Fruit fly (Drosophila melanogaster) whole organism, pupa: Measurements from ENCODE around the gene CG43401.
A peak's percentile ranks its signal among the peaks of the same experiment; 100 is the strongest.

Experiments
- CG10348 ChIP-seq: fragments of 200-800 bp; sonication (Bioruptor generic); IDR thresholded peaks from 2 replicates; pipeline ENCODE4 v1.3.6; 2022; ENCODE audit warnings: missing biosample characterization, missing genetic modification characterization
- CG12605 ChIP-seq: fragments of 200-800 bp; sonication (Bioruptor generic); IDR thresholded peaks from 2 replicates; pipeline ENCODE4 v1.3.6; 2022; ENCODE audit warnings: missing biosample characterization, missing genetic modification characterization
- CG13204 ChIP-seq: fragments of 200-800 bp; sonication (Bioruptor generic); optimal IDR thresholded peaks from 2 replicates; lab custom pipeline; 2018; ENCODE audit warnings: missing biosample characterization, mild to moderate bottlenecking, missing genetic modification characterization, moderate library complexity
- CG14655 ChIP-seq: fragments of 200-800 bp; sonication (Bioruptor generic); optimal IDR thresholded peaks from 3 replicates; lab custom pipeline; 2017; ENCODE audit warnings: mild to moderate bottlenecking, missing biosample characterization, missing genetic modification reagents, missing genetic modification characterization
- CG15710 ChIP-seq: fragments of 200-800 bp; sonication (Bioruptor generic); optimal IDR thresholded peaks from 2 replicates; lab custom pipeline; 2018; ENCODE audit warnings: missing biosample characterization, mild to moderate bottlenecking, missing genetic modification characterization, moderate library complexity
- CG17806 ChIP-seq: fragments of 200-800 bp; sonication (Bioruptor generic); optimal IDR thresholded peaks from 2 replicates; lab custom pipeline; 2018; ENCODE audit warnings: missing biosample characterization, mild to moderate bottlenecking, missing genetic modification characterization, moderate library complexity
- CG32121 ChIP-seq: fragments of 200-800 bp; sonication (Bioruptor generic); IDR thresholded peaks from 2 replicates; pipeline ENCODE4 v1.3.6; 2022; ENCODE audit warnings: missing biosample characterization, missing genetic modification characterization
- CG34367 ChIP-seq: fragments of 200-800 bp; sonication (Bioruptor generic); optimal IDR thresholded peaks from 2 replicates; lab custom pipeline; 2018; ENCODE audit warnings: missing biosample characterization, mild to moderate bottlenecking, missing genetic modification characterization
- CG4496 ChIP-seq: fragments of 200-800 bp; sonication (Bioruptor generic); IDR thresholded peaks from 3 replicates; pipeline ENCODE4 v1.3.6; 2022; ENCODE audit warnings: missing biosample characterization, missing genetic modification characterization
- CG8159 ChIP-seq: fragments of 200-800 bp; sonication (Bioruptor generic); optimal IDR thresholded peaks from 3 replicates; lab custom pipeline; 2018; ENCODE audit warnings: missing biosample characterization, mild to moderate bottlenecking, missing genetic modification characterization, moderate library complexity
- CG8301 ChIP-seq: fragments of 200-800 bp; sonication (Bioruptor generic); optimal IDR thresholded peaks from 2 replicates; lab custom pipeline; 2018; ENCODE audit warnings: missing biosample characterization, mild to moderate bottlenecking, missing genetic modification characterization
- CG9948 ChIP-seq: fragments of 200-800 bp; sonication (Bioruptor generic); optimal IDR thresholded peaks from 2 replicates; lab custom pipeline; 2018; ENCODE audit warnings: missing biosample characterization, mild to moderate bottlenecking, missing genetic modification characterization, moderate library complexity
- D1 ChIP-seq: fragments of 200-800 bp; sonication (Bioruptor generic); optimal IDR thresholded peaks from 2 replicates; lab custom pipeline; 2018; ENCODE audit warnings: missing biosample characterization, mild to moderate bottlenecking, missing genetic modification characterization, moderate library complexity
- EcR ChIP-seq: fragments of 200-800 bp; sonication (Bioruptor generic); optimal IDR thresholded peaks from 3 replicates; lab custom pipeline; 2019; ENCODE audit warnings: missing biosample characterization, missing genetic modification characterization, mild to moderate bottlenecking, moderate library complexity, missing genetic modification reagents
- Ets98B ChIP-seq: fragments of 200-800 bp; sonication (Bioruptor generic); IDR thresholded peaks from 2 replicates; pipeline ENCODE4 v1.3.6; 2022; ENCODE audit warnings: missing biosample characterization, missing genetic modification characterization
- Pif1A ChIP-seq: fragments of 200-800 bp; sonication (Bioruptor generic); optimal IDR thresholded peaks from 3 replicates; lab custom pipeline; 2016; ENCODE audit warnings: missing biosample characterization, missing genetic modification characterization
- Pif1B ChIP-seq: fragments of 200-800 bp; sonication (Bioruptor generic); optimal IDR thresholded peaks from 3 replicates; lab custom pipeline; 2016; ENCODE audit warnings: missing biosample characterization, missing genetic modification characterization
- Snoo ChIP-seq: fragments of 200-800 bp; sonication (Bioruptor generic); optimal IDR thresholded peaks from 3 replicates; lab custom pipeline; 2017; ENCODE audit warnings: missing biosample characterization, mild to moderate bottlenecking, missing genetic modification characterization, inconsistent platforms
- fd96Ca ChIP-seq: fragments of 200-800 bp; sonication (Bioruptor generic); IDR thresholded peaks from 3 replicates; pipeline ENCODE4 v1.3.6; 2022; ENCODE audit warnings: missing biosample characterization, missing genetic modification characterization
- gl ChIP-seq: fragments of 200-800 bp; sonication (Bioruptor generic); optimal IDR thresholded peaks from 2 replicates; lab custom pipeline; 2018; ENCODE audit warnings: missing biosample characterization, mild to moderate bottlenecking, missing genetic modification characterization
- rn ChIP-seq: fragments of 200-800 bp; sonication (Bioruptor generic); IDR thresholded peaks from 2 replicates; pipeline ENCODE4 v1.3.6; 2022; ENCODE audit warnings: missing biosample characterization, missing genetic modification characterization

Gene CG43401

dm6 chr2L:1433732-1434131, 5.5 kb downstream of the CG43401 start:
- TF ChIP-seq CG9948 (tag; lab: Kevin White, UChicago) (peak; percentile 85), CG10348 (GFP tag; lab: Robert Waterston, UW) (no peak), CG32121 (peak; percentile 70; the same call in 1 of the 2 replicates), D1 (no peak), CG15710 (tag; lab: Kevin White, UChicago) (peak; percentile 89), fd96Ca (GFP tag; lab: Robert Waterston, UW) (peak; percentile 91), Snoo (tag; lab: Kevin White, UChicago) (peak; percentile 80), CG8159 (tag; lab: Kevin White, UChicago) (peak; percentile 90), CG8301 (peak; percentile 77), CG4496 (GFP tag; lab: Robert Waterston, UW) (peak; percentile 95), rn (GFP tag; lab: Robert Waterston, UW) (peak; percentile 76), CG17806 (tag; lab: Kevin White, UChicago) (peak; percentile 87), Pif1B (GFP tag; lab: Kevin White, UChicago) (no peak), CG14655 (GFP tag; lab: Kevin White, UChicago) (peak; percentile 83), CG34367 (tag; lab: Kevin White, UChicago) (no peak), EcR (GFP tag; lab: Kevin White, UChicago) (no peak), CG13204 (GFP tag; lab: Kevin White, UChicago) (no peak), gl (peak; percentile 72), Ets98B (peak; percentile 84)

dm6 chr2L:1434948-1435347, 6.7 kb downstream of the CG43401 start:
- no peak for TF ChIP-seq Snoo (tag; lab: Kevin White, UChicago)
- no peak for TF ChIP-seq Pif1B (GFP tag; lab: Kevin White, UChicago)
- no peak for TF ChIP-seq CG12605 (GFP tag; lab: Robert Waterston, UW)
- no peak for TF ChIP-seq gl
- TF ChIP-seq EcR (GFP tag; lab: Kevin White, UChicago), result no peak
- no peak for TF ChIP-seq CG8159 (tag; lab: Kevin White, UChicago)
- TF ChIP-seq rn (GFP tag; lab: Robert Waterston, UW), result no peak
- no peak for TF ChIP-seq CG10348 (GFP tag; lab: Robert Waterston, UW)
- TF ChIP-seq Pif1A (GFP tag; lab: Kevin White, UChicago), result no peak

- no peak for TF ChIP-seq CG12605 (GFP tag; lab: Robert Waterston, UW)
- TF ChIP-seq Snoo (tag; lab: Kevin White, UChicago), result no peak
- TF ChIP-seq Pif1B (GFP tag; lab: Kevin White, UChicago), result no peak
- no peak for TF ChIP-seq CG15710 (tag; lab: Kevin White, UChicago)
- TF ChIP-seq CG8301, result no peak
- TF ChIP-seq Ets98B, result no peak
- no peak for TF ChIP-seq CG17806 (tag; lab: Kevin White, UChicago)
- TF ChIP-seq CG10348 (GFP tag; lab: Robert Waterston, UW), result no peak
- TF ChIP-seq Pif1A (GFP tag; lab: Kevin White, UChicago), result no peak
- TF ChIP-seq, all 21 proteins: peak for 0
Observed at dm6 chr2L:1435494-1435893, 7.2 kb downstream of the CG43401 start.

dm6 chr2L:1439790-1440422, 11.6 kb downstream of the CG43401 start:
- TF ChIP-seq EcR (GFP tag; lab: Kevin White, UChicago), result no peak
- no peak for TF ChIP-seq CG4496 (GFP tag; lab: Robert Waterston, UW)
- TF ChIP-seq CG15710 (tag; lab: Kevin White, UChicago), result peak; percentile 83
- no peak for TF ChIP-seq CG32121
- TF ChIP-seq D1, result peak; percentile 47
- peak; percentile 66 for TF ChIP-seq CG34367 (tag; lab: Kevin White, UChicago)
- TF ChIP-seq CG10348 (GFP tag; lab: Robert Waterston, UW), result no peak
- no peak for TF ChIP-seq rn (GFP tag; lab: Robert Waterston, UW)
- TF ChIP-seq Pif1B (GFP tag; lab: Kevin White, UChicago), result peak; percentile 69
- TF ChIP-seq CG8159 (tag; lab: Kevin White, UChicago), result peak; percentile 81
- TF ChIP-seq CG9948 (tag; lab: Kevin White, UChicago), result peak; percentile 78
- TF ChIP-seq CG12605 (GFP tag; lab: Robert Waterston, UW), result no peak
- peak; percentile 66; the same call in 2 of the 3 replicates for TF ChIP-seq fd96Ca (GFP tag; lab: Robert Waterston, UW)
- TF ChIP-seq CG8301, result peak; percentile 63
- TF ChIP-seq gl, result peak; percentile 52
- peak; percentile 9 for TF ChIP-seq CG13204 (GFP tag; lab: Kevin White, UChicago)
- TF ChIP-seq Snoo (tag; lab: Kevin White, UChicago), result peak; percentile 48
- TF ChIP-seq Pif1A (GFP tag; lab: Kevin White, UChicago), result peak; percentile 80
- TF ChIP-seq CG14655 (GFP tag; lab: Kevin White, UChicago), result peak; percentile 78
- no peak for TF ChIP-seq Ets98B
- peak; percentile 73 for TF ChIP-seq CG17806 (tag; lab: Kevin White, UChicago)
- TF ChIP-seq, all 21 proteins: peak for 14

dm6 chr2L:1442052-1442677, 13.9 kb downstream of the CG43401 start, which contains the start of gene CG43402:
Gene CG43402, plus strand, starts transcription at chr2L:1442627.
- TF ChIP-seq CG13204 (GFP tag; lab: Kevin White, UChicago), result no peak
- TF ChIP-seq CG34367 (tag; lab: Kevin White, UChicago), result no peak
- no peak for TF ChIP-seq CG17806 (tag; lab: Kevin White, UChicago)
- no peak for TF ChIP-seq CG10348 (GFP tag; lab: Robert Waterston, UW)
- TF ChIP-seq CG4496 (GFP tag; lab: Robert Waterston, UW), result no peak
- no peak for TF ChIP-seq Pif1A (GFP tag; lab: Kevin White, UChicago)
- TF ChIP-seq CG8159 (tag; lab: Kevin White, UChicago), result no peak
- no peak for TF ChIP-seq fd96Ca (GFP tag; lab: Robert Waterston, UW)
- TF ChIP-seq EcR (GFP tag; lab: Kevin White, UChicago), result no peak
- no peak for TF ChIP-seq CG32121
- TF ChIP-seq CG8301, result no peak
- no peak for TF ChIP-seq Snoo (tag; lab: Kevin White, UChicago)
- TF ChIP-seq Ets98B, result no peak
- TF ChIP-seq Pif1B (GFP tag; lab: Kevin White, UChicago), result no peak
- no peak for TF ChIP-seq gl
- TF ChIP-seq CG15710 (tag; lab: Kevin White, UChicago), result no peak
- no peak for TF ChIP-seq CG9948 (tag; lab: Kevin White, UChicago)
